Worm (Caenorhabditis elegans) whole organism, young adult: ENCODE measurements around the gene bra-1.

ENCODE experiments used
- K11D2.4 ChIP-seq: fragments of 200-800 bp; sonication (Bioruptor generic); IDR thresholded peaks from 2 replicates; pipeline ENCODE4 v1.3.6; 2022; ENCODE audit warnings: missing genetic modification reagents, missing genetic modification characterization, missing compliant biosample characterization
- mes-4 ChIP-seq: sonication (generic microtip); optimal IDR thresholded peaks from 2 replicates; lab custom pipeline; 2016; ENCODE audit warnings: missing genotype, missing genetic modification characterization, missing compliant biosample characterization
- pha-4 ChIP-seq: fragments of 150-350 bp; sonication (generic microtip); optimal IDR thresholded peaks from 2 replicates; lab custom pipeline; 2014; ENCODE audit warnings: missing biosample characterization, missing genetic modification reagents, missing genetic modification characterization
- rcor-1 ChIP-seq: fragments of 200-800 bp; sonication (Bioruptor generic); IDR thresholded peaks from 2 replicates; pipeline ENCODE4 v1.3.6; 2022; ENCODE audit warnings: missing genetic modification reagents, missing genetic modification characterization, missing compliant biosample characterization
- sdz-38 ChIP-seq: sonication (generic microtip); optimal IDR thresholded peaks from 2 replicates; lab custom pipeline; 2016; ENCODE audit warnings: missing genotype, missing genetic modification characterization, missing compliant biosample characterization
- unc-62 ChIP-seq: fragments of 150-350 bp; optimal IDR thresholded peaks from 2 replicates; lab custom pipeline; 2014; ENCODE audit warnings: missing biosample characterization, missing genetic modification reagents, missing genetic modification characterization

ce11 chrX:13591175-13591574 is 7.1 kb upstream of the bra-1 start, which contains the start of gene col-44:
- TF ChIP-seq unc-62: no peak
- no peak for TF ChIP-seq K11D2.4 (GFP tag; lab: Robert Waterston, UW)
- TF ChIP-seq sdz-38 (tag; lab: Kevin White, UChicago): no peak
- no peak for TF ChIP-seq mes-4 (tag; lab: Kevin White, UChicago)
- TF ChIP-seq rcor-1 (GFP tag; lab: Robert Waterston, UW): no peak
- no peak for TF ChIP-seq pha-4 (tag; lab: Kevin White, UChicago)
